Worm (Caenorhabditis elegans) whole organism, midembryonic: ENCODE results near the gene nhr-25.

Experiments
- cog-1 ChIP-seq: sonication (generic microtip); optimal IDR thresholded peaks from 2 replicates; lab custom pipeline; 2016; ENCODE audit warnings: missing genetic modification characterization, missing compliant biosample characterization
- flt-1 ChIP-seq: fragments of 200-800 bp; sonication (Bioruptor generic); IDR thresholded peaks from 2 replicates; pipeline ENCODE4 v1.3.6; 2022; ENCODE audit warnings: missing genetic modification characterization, missing compliant biosample characterization
- ref-1 ChIP-seq: fragments of 200-800 bp; sonication (Bioruptor generic); conservative IDR thresholded peaks from 2 replicates; pipeline ENCODE4 v1.3.6; 2022; ENCODE audit warnings: missing genetic modification reagents, missing genetic modification characterization, missing compliant biosample characterization
- tab-1 ChIP-seq: fragments of 200-800 bp; sonication (Bioruptor generic); IDR thresholded peaks from 2 replicates; pipeline ENCODE4 v1.3.6; 2022; ENCODE audit warnings: missing genetic modification characterization, missing compliant biosample characterization
- ztf-23 ChIP-seq: fragments of 200-800 bp; sonication (Bioruptor generic); IDR thresholded peaks from 2 replicates; pipeline ENCODE4 v1.3.6; 2022; ENCODE audit warnings: missing genetic modification reagents, missing genetic modification characterization, missing compliant biosample characterization

ce11 chrX:12999567-12999966, 8.7 kb upstream of the nhr-25 start:
- TF ChIP-seq flt-1 (GFP tag; lab: Robert Waterston, UW) (no peak), ref-1 (no peak), cog-1 (tag; lab: Kevin White, UChicago) (no peak), ztf-23 (GFP tag; lab: Robert Waterston, UW) (no peak), tab-1 (GFP tag; lab: Robert Waterston, UW) (no peak)
